Worm (Caenorhabditis elegans): ENCODE results near the gene F09E10.6.

DNA sequence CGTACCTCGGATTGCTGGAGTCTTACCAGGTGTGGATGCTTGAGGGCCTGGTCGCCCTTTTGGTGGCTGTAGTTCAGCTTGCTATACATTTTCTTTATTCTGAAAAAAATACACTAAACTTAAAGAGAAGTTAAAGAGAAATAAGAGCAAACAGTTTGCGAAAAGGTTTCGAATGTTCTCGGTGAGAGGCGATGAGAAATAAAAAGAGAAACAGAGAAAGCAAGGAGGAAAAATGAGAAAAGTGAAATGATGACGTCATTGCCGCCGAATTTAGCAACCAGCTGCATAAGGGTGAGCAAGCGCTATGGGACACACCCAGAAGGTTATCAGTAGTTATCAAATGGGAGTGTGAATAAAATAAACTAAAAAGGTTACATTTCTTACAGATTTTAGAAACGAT, 43.7 kb downstream of the F09E10.6 start, which contains the start of gene cebp-1:
- TF ChIP-seq lin-15B (tag; optimal IDR thresholded peaks at IDR 0.05), result no peak
- no peak for TF ChIP-seq snpc-4 (tag; optimal IDR thresholded peaks at IDR 0.05)
- TF ChIP-seq fkh-8 (tag; optimal IDR thresholded peaks at IDR 0.05), result no peak
- no peak for TF ChIP-seq ama-1 (optimal IDR thresholded peaks at IDR 0.05)
- no peak for TF ChIP-seq hlh-17 (GFP tag; optimal IDR thresholded peaks at IDR 0.05; ENCODE audit: borderline replicate concordance)
- no peak for TF ChIP-seq zip-4 (GFP tag; optimal IDR thresholded peaks at IDR 0.05)
- TF ChIP-seq nhr-12 (tag; optimal IDR thresholded peaks at IDR 0.05), result no peak
- no peak for TF ChIP-seq alr-1 (tag; optimal IDR thresholded peaks at IDR 0.05; ENCODE audit: borderline replicate concordance)
- TF ChIP-seq sptf-1 (tag; optimal IDR thresholded peaks at IDR 0.05), result no peak
- TF ChIP-seq nhr-76 (tag; optimal IDR thresholded peaks at IDR 0.05), result no peak
- no peak for TF ChIP-seq nhr-237 (tag; optimal IDR thresholded peaks at IDR 0.05)
- no peak for TF ChIP-seq unc-62 (GFP tag; optimal IDR thresholded peaks at IDR 0.05)
- no peak for TF ChIP-seq ceh-8 (GFP tag; optimal IDR thresholded peaks at IDR 0.05)
